Fruit fly (Drosophila melanogaster) whole organism, embryonic: ENCODE measurements around the gene Tep4.
A peak's percentile ranks its signal among the peaks of the same experiment; 100 is the strongest.

Source experiments
- Ada2b ChIP-seq: fragments of 200-800 bp; sonication (Bioruptor generic); IDR thresholded peaks from 2 replicates; pipeline ENCODE4 v1.3.6; 2022; ENCODE audit warnings: missing biosample characterization, missing genetic modification characterization
- Bgb ChIP-seq: fragments of 200-800 bp; sonication (Bioruptor generic); IDR thresholded peaks from 2 replicates; pipeline ENCODE4 v1.3.6; 2022; ENCODE audit warnings: missing biosample characterization, missing genetic modification characterization; ENCODE audit not compliant: partially characterized antibody
- BtbVII ChIP-seq: fragments of 200-800 bp; sonication (Bioruptor generic); optimal IDR thresholded peaks from 3 replicates; lab custom pipeline; 2017; ENCODE audit warnings: missing biosample characterization, mild to moderate bottlenecking, missing genetic modification characterization
- CG10147 ChIP-seq: fragments of 200-800 bp; sonication (Bioruptor generic); optimal IDR thresholded peaks from 2 replicates; lab custom pipeline; 2019; ENCODE audit warnings: missing biosample characterization, mild to moderate bottlenecking, missing genetic modification characterization, moderate library complexity
- CG10209 ChIP-seq: fragments of 200-800 bp; sonication (Bioruptor generic); optimal IDR thresholded peaks from 3 replicates; lab custom pipeline; 2017; ENCODE audit warnings: missing biosample characterization, mild to moderate bottlenecking, missing genetic modification characterization, missing genetic modification reagents
- CG11398 ChIP-seq: fragments of 200-800 bp; sonication (Bioruptor generic); optimal IDR thresholded peaks from 2 replicates; lab custom pipeline; 2016; ENCODE audit warnings: missing biosample characterization, missing genetic modification characterization
- CG12744 ChIP-seq: fragments of 200-800 bp; sonication (Bioruptor generic); optimal IDR thresholded peaks from 2 replicates; lab custom pipeline; 2016; ENCODE audit warnings: missing biosample characterization, missing genetic modification characterization
- CG13624 ChIP-seq: fragments of 200-800 bp; sonication (Bioruptor generic); optimal IDR thresholded peaks from 2 replicates; lab custom pipeline; 2016; ENCODE audit warnings: missing biosample characterization, missing genetic modification characterization
- CG15011 ChIP-seq: fragments of 200-800 bp; sonication (Bioruptor generic); optimal IDR thresholded peaks from 3 replicates; lab custom pipeline; 2018; ENCODE audit warnings: missing biosample characterization, mild to moderate bottlenecking, missing genetic modification characterization
- CG17328 ChIP-seq: fragments of 200-800 bp; sonication (Bioruptor generic); IDR thresholded peaks from 2 replicates; pipeline ENCODE4 v1.3.6; 2022; ENCODE audit warnings: missing biosample characterization, missing genetic modification characterization
- CG17385 ChIP-seq: fragments of 200-800 bp; sonication (Bioruptor generic); optimal IDR thresholded peaks from 3 replicates; lab custom pipeline; 2018; ENCODE audit warnings: missing biosample characterization, mild to moderate bottlenecking, missing genetic modification characterization
- CG18764 ChIP-seq: fragments of 200-800 bp; sonication (Bioruptor generic); optimal IDR thresholded peaks from 3 replicates; lab custom pipeline; 2016; ENCODE audit warnings: missing biosample characterization, missing genetic modification characterization
- CG2712 ChIP-seq: fragments of 200-800 bp; optimal IDR thresholded peaks from 3 replicates; lab custom pipeline; 2019; ENCODE audit warnings: missing biosample characterization, mild to moderate bottlenecking, missing genetic modification characterization, moderate library complexity
- CG3726 ChIP-seq: fragments of 200-800 bp; sonication (Bioruptor generic); IDR thresholded peaks from 3 replicates; pipeline ENCODE4, ENCODE4 v1.3.6; 2022; ENCODE audit warnings: missing biosample characterization, missing genetic modification characterization
- CG3847 ChIP-seq: fragments of 200-800 bp; sonication (Bioruptor generic); IDR thresholded peaks from 2 replicates; pipeline ENCODE4 v1.3.6; 2022; ENCODE audit warnings: missing biosample characterization, missing genetic modification characterization
- CG6654 ChIP-seq: fragments of 200-800 bp; sonication (Bioruptor generic); optimal IDR thresholded peaks from 2 replicates; lab custom pipeline; 2017; ENCODE audit warnings: missing biosample characterization, mild to moderate bottlenecking, missing genetic modification characterization
- CG8924 ChIP-seq: fragments of 200-800 bp; optimal IDR thresholded peaks from 3 replicates; lab custom pipeline; 2019; ENCODE audit warnings: missing biosample characterization, mild to moderate bottlenecking, missing genetic modification characterization, moderate library complexity
- CG9609 ChIP-seq: fragments of 200-800 bp; sonication (Bioruptor generic); optimal IDR thresholded peaks from 3 replicates; lab custom pipeline; 2016; ENCODE audit warnings: missing biosample characterization, missing genetic modification characterization
- D19A ChIP-seq: fragments of 200-800 bp; optimal IDR thresholded peaks from 3 replicates; lab custom pipeline; 2019; ENCODE audit warnings: missing biosample characterization, mild to moderate bottlenecking, missing genetic modification characterization, moderate library complexity
- Ets97D ChIP-seq: fragments of 200-800 bp; sonication (Bioruptor generic); optimal IDR thresholded peaks from 3 replicates; lab custom pipeline; 2016; ENCODE audit warnings: missing biosample characterization, missing genetic modification characterization
- Fer2 ChIP-seq: fragments of 200-800 bp; sonication (Bioruptor generic); optimal IDR thresholded peaks from 2 replicates; lab custom pipeline; 2018; ENCODE audit warnings: missing biosample characterization, mild to moderate bottlenecking, missing genetic modification characterization, moderate library complexity
- Fer3 ChIP-seq: fragments of 200-800 bp; sonication (Bioruptor generic); optimal IDR thresholded peaks from 2 replicates; lab custom pipeline; 2018; ENCODE audit warnings: missing biosample characterization, mild to moderate bottlenecking, missing genetic modification characterization, moderate library complexity
- Gsc ChIP-seq: fragments of 200-800 bp; sonication (Bioruptor generic); IDR thresholded peaks from 2 replicates; pipeline ENCODE4 v1.3.6; 2022; ENCODE audit warnings: missing biosample characterization, missing genetic modification characterization
- H2.0 ChIP-seq: fragments of 200-800 bp; sonication (Bioruptor generic); IDR thresholded peaks from 2 replicates; pipeline ENCODE4 v1.3.6; 2022; ENCODE audit warnings: missing biosample characterization, missing genetic modification characterization
- Hand ChIP-seq: fragments of 200-800 bp; sonication (Bioruptor generic); optimal IDR thresholded peaks from 2 replicates; lab custom pipeline; 2017; ENCODE audit warnings: mild to moderate bottlenecking, missing biosample characterization, missing genetic modification reagents, missing genetic modification characterization
- HmgD ChIP-seq: fragments of 200-800 bp; sonication (Bioruptor generic); optimal IDR thresholded peaks from 3 replicates; lab custom pipeline; 2016; ENCODE audit warnings: missing biosample characterization, missing genetic modification characterization
- Hr39 ChIP-seq: fragments of >200 bp; optimal IDR thresholded peaks from 2 replicates; lab custom pipeline; 2017
- Hr78 ChIP-seq, 2 experiments: fragments of 200-800 bp in 1 of 2; fragments of >200 bp in 1 of 2; sonication (Bioruptor generic) in 1 of 2; optimal IDR thresholded peaks; 2 replicates each; lab custom pipeline; 2017 to 2019; ENCODE audit warnings: missing biosample characterization in 2 of 2, missing genetic modification characterization in 2 of 2, mild to moderate bottlenecking in 1 of 2, moderate library complexity in 1 of 2
- Lpt ChIP-seq: fragments of >200 bp; optimal IDR thresholded peaks from 2 replicates; lab custom pipeline; 2018; ENCODE audit warnings: missing biosample characterization, missing genetic modification characterization
- Mad ChIP-seq: fragments of 200-800 bp; sonication (Bioruptor generic); optimal IDR thresholded peaks from 2 replicates; lab custom pipeline; 2016; ENCODE audit warnings: missing biosample characterization, missing genetic modification characterization
- Myb ChIP-seq: fragments of 200-800 bp; sonication (Bioruptor generic); optimal IDR thresholded peaks from 2 replicates; lab custom pipeline; 2016; ENCODE audit warnings: missing biosample characterization, missing genetic modification characterization
- Rx ChIP-seq: fragments of 200-800 bp; sonication (Bioruptor generic); IDR thresholded peaks from 2 replicates; pipeline ENCODE4 v1.3.6; 2022; ENCODE audit warnings: missing biosample characterization, missing genetic modification characterization
- abd-A ChIP-seq: fragments of 200-800 bp; sonication (Bioruptor generic); optimal IDR thresholded peaks from 3 replicates; lab custom pipeline; 2019; ENCODE audit warnings: missing biosample characterization, mild to moderate bottlenecking, missing genetic modification characterization, moderate library complexity
- bsh ChIP-seq, 2 experiments: fragments of 200-800 bp; sonication (Bioruptor generic); optimal IDR thresholded peaks; 2 replicates each; lab custom pipeline; 2017 to 2018; ENCODE audit warnings: mild to moderate bottlenecking in 2 of 2, missing biosample characterization in 2 of 2, missing genetic modification characterization in 2 of 2, moderate library complexity in 1 of 2
- ems ChIP-seq: fragments of 200-800 bp; sonication (Bioruptor generic); optimal IDR thresholded peaks from 3 replicates; lab custom pipeline; 2016; ENCODE audit warnings: missing biosample characterization, missing genetic modification characterization
- eyg ChIP-seq: fragments of 200-800 bp; sonication (Bioruptor generic); optimal IDR thresholded peaks from 3 replicates; lab custom pipeline; 2016; ENCODE audit warnings: missing biosample characterization, missing genetic modification characterization
- mld ChIP-seq: fragments of 200-800 bp; sonication (Bioruptor generic); IDR thresholded peaks from 3 replicates; pipeline ENCODE4 v1.3.6; 2022; ENCODE audit warnings: missing biosample characterization, missing genetic modification characterization; ENCODE audit not compliant: partially characterized antibody
- nau ChIP-seq: fragments of 200-800 bp; sonication (Bioruptor generic); optimal IDR thresholded peaks from 3 replicates; lab custom pipeline; 2017; ENCODE audit warnings: missing biosample characterization, mild to moderate bottlenecking, missing genetic modification characterization, missing genetic modification reagents
- pb ChIP-seq: fragments of 200-800 bp; sonication (Bioruptor generic); optimal IDR thresholded peaks from 3 replicates; lab custom pipeline; 2016; ENCODE audit warnings: missing biosample characterization, missing genetic modification characterization
- pfk ChIP-seq: fragments of 200-800 bp; sonication (Bioruptor generic); optimal IDR thresholded peaks from 2 replicates; lab custom pipeline; 2018; ENCODE audit warnings: missing biosample characterization, mild to moderate bottlenecking, missing genetic modification characterization, moderate library complexity
- pnt ChIP-seq: fragments of 200-800 bp; sonication (Bioruptor generic); optimal IDR thresholded peaks from 3 replicates; lab custom pipeline; 2016; ENCODE audit warnings: missing biosample characterization, missing genetic modification characterization
- scrt ChIP-seq: fragments of 200-800 bp; sonication (Bioruptor generic); optimal IDR thresholded peaks from 2 replicates; lab custom pipeline; 2018; ENCODE audit warnings: missing biosample characterization, mild to moderate bottlenecking, missing genetic modification characterization, moderate library complexity
- sd ChIP-seq: fragments of 200-800 bp; sonication (Bioruptor generic); optimal IDR thresholded peaks from 3 replicates; lab custom pipeline; 2018; ENCODE audit warnings: missing biosample characterization, mild to moderate bottlenecking, missing genetic modification characterization, moderate library complexity
- stwl ChIP-seq: fragments of 200-800 bp; sonication (Bioruptor generic); optimal IDR thresholded peaks from 3 replicates; lab custom pipeline; 2018; ENCODE audit warnings: missing biosample characterization, mild to moderate bottlenecking, missing genetic modification characterization, moderate library complexity
- tna ChIP-seq: fragments of 200-800 bp; sonication (Bioruptor generic); IDR thresholded peaks from 2 replicates; pipeline ENCODE4 v1.3.6; 2022; ENCODE audit warnings: missing biosample characterization, missing genetic modification characterization; ENCODE audit not compliant: partially characterized antibody
- vvl ChIP-seq: fragments of 200-800 bp; sonication (Bioruptor generic); IDR thresholded peaks from 2 replicates; pipeline ENCODE4 v1.3.6; 2022; ENCODE audit warnings: missing biosample characterization, missing genetic modification characterization
- z ChIP-seq: fragments of 200-800 bp; sonication (Bioruptor generic); IDR thresholded peaks from 3 replicates; pipeline ENCODE4 v1.3.6; 2022; ENCODE audit warnings: missing biosample characterization, missing genetic modification characterization
- zen2 ChIP-seq: fragments of 200-800 bp; sonication (Bioruptor generic); IDR thresholded peaks from 3 replicates; pipeline ENCODE4 v1.3.6; 2022; ENCODE audit warnings: missing biosample characterization, missing genetic modification characterization; ENCODE audit not compliant: partially characterized antibody

The Tep4 gene

DNA sequence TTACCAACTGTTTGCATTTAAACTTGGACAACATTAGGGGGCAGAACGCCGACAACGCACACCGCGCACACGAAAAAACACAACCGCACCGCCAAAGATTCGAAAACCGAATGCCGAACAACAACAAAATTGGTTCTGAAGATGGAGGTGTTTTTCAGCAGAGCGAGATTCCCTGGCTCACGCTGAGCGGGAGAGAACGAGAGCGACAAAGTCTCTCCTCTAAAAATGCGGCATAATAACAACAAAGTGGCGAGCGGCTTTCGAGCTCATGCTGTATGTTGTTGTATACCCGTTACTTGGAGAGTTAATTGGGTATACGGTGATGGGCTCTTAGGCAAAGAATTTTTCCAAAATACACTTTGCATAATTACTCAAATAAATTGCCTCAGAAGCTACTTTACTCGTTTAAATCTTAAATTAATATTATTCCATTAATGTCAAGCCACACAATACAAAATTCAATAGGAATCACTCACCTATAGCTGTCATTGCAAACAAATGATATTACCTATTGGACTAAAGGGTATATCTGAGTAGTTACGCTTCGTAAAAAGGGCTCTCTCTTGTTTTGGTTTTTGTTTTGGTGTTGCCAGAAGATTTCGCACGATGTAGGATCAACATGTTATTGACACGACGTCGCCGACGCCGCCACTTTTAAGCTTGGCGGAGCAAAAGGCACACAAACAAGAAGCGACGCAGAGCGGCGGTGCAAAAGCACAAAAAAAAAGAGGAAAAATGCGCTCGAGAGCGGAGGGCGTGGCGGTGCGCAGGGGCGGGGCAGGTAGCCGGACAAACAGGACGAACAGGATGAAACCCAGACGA, 24.4 kb downstream of the Tep4 start (continued):
- TF ChIP-seq Rx: peak; percentile 33; the same call in 1 of the 2 replicates
- peak; percentile 44 for TF ChIP-seq abd-A (tag; lab: Kevin White, UChicago)
- TF ChIP-seq Hr78 (GFP tag; optimal IDR thresholded peaks at IDR 0.05; lab: Kevin White, UChicago): peak in 1 of 2 experiments; percentile 8
- no peak for TF ChIP-seq pb (GFP tag; lab: Kevin White, UChicago)
- TF ChIP-seq Hand (GFP tag; lab: Kevin White, UChicago): peak; percentile 54
- no peak for TF ChIP-seq Hr39 (lab: Kevin White, UChicago)
- no peak for TF ChIP-seq stwl (tag; lab: Kevin White, UChicago)
- TF ChIP-seq D19A (tag; lab: Kevin White, UChicago): peak; percentile 84
- TF ChIP-seq pnt (GFP tag; lab: Kevin White, UChicago): peak; percentile 22
- no peak for TF ChIP-seq zen2 (GFP tag; lab: Robert Waterston, UW)
- no peak for TF ChIP-seq CG17328 (GFP tag; lab: Robert Waterston, UW)
- 0 out of 3 replicates have a peak, but pooled peaks have one; percentile 54 for TF ChIP-seq mld (GFP tag; lab: Robert Waterston, UW)
- peak; percentile 64 for TF ChIP-seq CG17385 (GFP tag; lab: Kevin White, UChicago)
- no peak for TF ChIP-seq eyg (GFP tag; lab: Kevin White, UChicago)
- TF ChIP-seq BtbVII (GFP tag; lab: Kevin White, UChicago): peak; percentile 74
- peak; percentile 32 for TF ChIP-seq Ets97D (GFP tag; lab: Kevin White, UChicago)
- TF ChIP-seq CG10209 (GFP tag; lab: Kevin White, UChicago): peak; percentile 75
- TF ChIP-seq Mad: peak; percentile 38
- peak; percentile 59 for TF ChIP-seq ems (GFP tag; lab: Kevin White, UChicago)
- TF ChIP-seq z (GFP tag; lab: Robert Waterston, UW): peak; percentile 63; the same call in 2 of the 3 replicates
- peak; percentile 78 for TF ChIP-seq scrt (GFP tag; lab: Kevin White, UChicago)
- peak; percentile 57 for TF ChIP-seq CG10147
- no peak for TF ChIP-seq CG3726
- TF ChIP-seq pfk: peak; percentile 60
- peak; percentile 23 for TF ChIP-seq CG18764 (GFP tag; lab: Kevin White, UChicago)
- peak; percentile 25 for TF ChIP-seq Myb
- TF ChIP-seq CG12744: no peak
- TF ChIP-seq Lpt (GFP tag; lab: Kevin White, UChicago): no peak
- no peak for TF ChIP-seq tna
- no peak for TF ChIP-seq HmgD (GFP tag; lab: Kevin White, UChicago)
- no peak for TF ChIP-seq CG13624 (GFP tag; lab: Kevin White, UChicago)
- TF ChIP-seq sd (tag; lab: Kevin White, UChicago): no peak
- TF ChIP-seq Ada2b (GFP tag; lab: Robert Waterston, UW): 0 out of 2 replicates have a peak, but pooled peaks have one; percentile 5
- TF ChIP-seq CG9609 (GFP tag; lab: Kevin White, UChicago): peak; percentile 47
- peak; percentile 40 for TF ChIP-seq Fer2 (tag; lab: Kevin White, UChicago)
- TF ChIP-seq CG11398: no peak
- TF ChIP-seq Fer3 (tag; lab: Kevin White, UChicago): peak; percentile 66
- peak; percentile 46; the same call in 1 of the 2 replicates for TF ChIP-seq CG3847
- 0 out of 2 replicates have a peak, but pooled peaks have one; percentile 50 for TF ChIP-seq vvl (GFP tag; lab: Robert Waterston, UW)
- peak; percentile 70 to 89 for TF ChIP-seq bsh (GFP tag; optimal IDR thresholded peaks at IDR 0.05; lab: Kevin White, UChicago)
- peak; percentile 40; the same call in 1 of the 2 replicates for TF ChIP-seq H2.0 (GFP tag; lab: Robert Waterston, UW)
- peak; percentile 64 for TF ChIP-seq CG15011 (GFP tag; lab: Kevin White, UChicago)
- no peak for TF ChIP-seq Bgb (GFP tag; lab: Robert Waterston, UW)
- TF ChIP-seq Gsc: no peak
- no peak for TF ChIP-seq nau (GFP tag; lab: Kevin White, UChicago)
- no peak for TF ChIP-seq CG6654
- peak; percentile 72 for TF ChIP-seq CG2712 (tag; lab: Kevin White, UChicago)
- TF ChIP-seq CG8924 (tag; lab: Kevin White, UChicago): peak; percentile 65
